Worm (Caenorhabditis elegans) whole organism, mixed stage, embryonic: ENCODE results near the gene clec-215.

Experiments used
- ces-1 ChIP-seq: fragments of 150-350 bp; optimal IDR thresholded peaks from 2 replicates; lab custom pipeline; 2014; ENCODE audit warnings: missing biosample characterization, missing genetic modification reagents, missing genetic modification characterization
- elt-3 ChIP-seq: fragments of 150-350 bp; optimal IDR thresholded peaks from 2 replicates; lab custom pipeline; 2014; ENCODE audit warnings: missing biosample characterization, missing genetic modification characterization
- lsy-2 ChIP-seq: fragments of 150-350 bp; optimal IDR thresholded peaks from 2 replicates; lab custom pipeline; 2014; ENCODE audit warnings: missing biosample characterization, missing genetic modification characterization
- mep-1 ChIP-seq: fragments of 150-350 bp; optimal IDR thresholded peaks from 2 replicates; lab custom pipeline; 2017; ENCODE audit warnings: missing biosample characterization, missing genetic modification reagents, missing genetic modification characterization, inconsistent platforms
- snpc-4 ChIP-seq: fragments of 150-350 bp; optimal IDR thresholded peaks from 2 replicates; lab custom pipeline; 2014; ENCODE audit warnings: missing biosample characterization, missing genetic modification characterization
- sptf-1 ChIP-seq: sonication (generic microtip); optimal IDR thresholded peaks from 2 replicates; lab custom pipeline; 2017; ENCODE audit warnings: mild to moderate bottlenecking, missing genetic modification characterization, moderate library complexity, missing compliant biosample characterization

DNA sequence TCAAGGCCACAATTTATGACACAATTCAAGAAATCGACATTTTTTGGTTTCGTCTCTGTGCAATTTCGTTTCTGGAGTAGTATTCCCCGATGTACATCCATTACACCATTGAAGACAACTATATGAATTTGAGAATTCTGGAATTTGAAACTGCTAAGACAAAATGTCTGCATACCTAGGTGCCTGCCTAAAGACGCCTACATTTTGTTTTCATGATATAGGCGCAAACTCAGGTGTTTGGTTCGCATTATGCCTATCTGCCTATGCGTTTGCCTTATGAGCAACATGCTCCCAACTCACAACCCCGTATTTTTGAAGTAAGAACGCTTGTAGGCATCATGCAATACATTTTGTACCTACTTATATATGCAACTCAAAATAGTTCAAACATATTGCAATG lies 41.2 kb upstream of the clec-215 start, which contains the start of gene F19F10.14:
- no peak for TF ChIP-seq elt-3 (tag; lab: Kevin White, UChicago)
- no peak for TF ChIP-seq lsy-2 (tag; lab: Kevin White, UChicago)
- no peak for TF ChIP-seq sptf-1 (tag; lab: Kevin White, UChicago)
- TF ChIP-seq snpc-4 (tag; lab: Kevin White, UChicago), result no peak
- no peak for TF ChIP-seq mep-1 (tag; lab: Kevin White, UChicago)
- no peak for TF ChIP-seq ces-1 (GFP tag; lab: Kevin White, UChicago)
